Worm (Caenorhabditis elegans) whole organism, midembryonic: ENCODE data around the gene fbf-2.

Source experiments
- T22C8.4 ChIP-seq: fragments of 200-800 bp; sonication (Bioruptor generic); IDR thresholded peaks from 2 replicates; pipeline ENCODE4 v1.3.6; 2022; ENCODE audit warnings: missing genetic modification characterization, missing compliant biosample characterization
- cog-1 ChIP-seq: sonication (generic microtip); optimal IDR thresholded peaks from 2 replicates; lab custom pipeline; 2016; ENCODE audit warnings: missing genetic modification characterization, missing compliant biosample characterization
- flt-1 ChIP-seq: fragments of 200-800 bp; sonication (Bioruptor generic); IDR thresholded peaks from 2 replicates; pipeline ENCODE4 v1.3.6; 2022; ENCODE audit warnings: missing genetic modification characterization, missing compliant biosample characterization
- klf-2 ChIP-seq: fragments of 200-800 bp; sonication (Bioruptor generic); conservative IDR thresholded peaks from 2 replicates; pipeline ENCODE4 v1.3.6; 2022; ENCODE audit warnings: missing genetic modification reagents, missing genetic modification characterization, missing compliant biosample characterization
- tab-1 ChIP-seq: fragments of 200-800 bp; sonication (Bioruptor generic); IDR thresholded peaks from 2 replicates; pipeline ENCODE4 v1.3.6; 2022; ENCODE audit warnings: missing genetic modification characterization, missing compliant biosample characterization
- ztf-23 ChIP-seq: fragments of 200-800 bp; sonication (Bioruptor generic); IDR thresholded peaks from 2 replicates; pipeline ENCODE4 v1.3.6; 2022; ENCODE audit warnings: missing genetic modification reagents, missing genetic modification characterization, missing compliant biosample characterization
- ztf-29 ChIP-seq: fragments of 200-800 bp; sonication (Bioruptor generic); IDR thresholded peaks from 2 replicates; pipeline ENCODE4 v1.3.6; 2022; ENCODE audit warnings: missing genetic modification reagents, missing genetic modification characterization, missing compliant biosample characterization

DNA sequence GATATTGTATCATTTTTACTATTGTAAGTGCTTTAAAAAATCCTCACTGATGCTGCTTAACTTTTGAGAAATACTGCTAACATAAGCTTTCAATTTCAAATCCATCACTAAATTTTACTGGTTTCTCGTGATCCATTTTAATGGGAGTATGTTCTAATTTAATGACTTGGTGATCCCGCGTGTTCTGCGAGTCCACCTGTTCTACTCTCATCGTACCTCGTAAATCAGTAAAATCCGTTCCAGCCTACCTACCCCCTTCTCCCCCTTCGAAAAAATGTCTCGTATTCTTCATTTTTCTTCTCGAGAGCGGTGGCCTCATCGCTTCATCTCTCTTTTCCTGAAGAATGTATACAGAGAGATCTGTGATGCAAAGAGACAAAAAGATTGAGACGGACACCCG lies 44.2 kb upstream of the fbf-2 start:
- TF ChIP-seq klf-2 (GFP tag; lab: Robert Waterston, UW) (no peak), flt-1 (GFP tag; lab: Robert Waterston, UW) (no peak), tab-1 (GFP tag; lab: Robert Waterston, UW) (no peak), ztf-23 (GFP tag; lab: Robert Waterston, UW) (no peak), T22C8.4 (GFP tag; lab: Robert Waterston, UW) (no peak), cog-1 (tag; lab: Kevin White, UChicago) (no peak), ztf-29 (GFP tag; lab: Robert Waterston, UW) (no peak)
